Worm (Caenorhabditis elegans): ENCODE results near the gene aldo-2.

Gene aldo-2

DNA sequence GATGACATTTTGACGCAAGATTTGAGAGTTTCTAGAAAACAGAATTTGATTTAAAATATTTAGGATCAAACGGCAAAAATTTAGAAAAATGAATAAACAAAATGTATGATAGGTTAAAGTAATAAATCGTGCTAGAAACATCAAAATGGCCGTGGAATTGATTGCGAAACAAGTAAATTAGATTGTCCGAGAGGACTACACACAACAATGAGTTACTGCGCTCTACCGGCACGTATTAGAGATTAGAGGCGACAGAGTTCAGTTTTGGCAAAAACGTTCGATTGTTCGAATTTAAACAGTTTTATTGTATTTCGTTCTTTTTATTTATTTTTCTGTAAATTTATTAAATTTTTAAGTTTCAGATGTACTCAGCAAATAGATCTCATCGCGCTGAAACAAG lies 49.3 kb upstream of the aldo-2 start, which contains the start of the genes dnc-2 and bcl-7 (continued):
- TF ChIP-seq nhr-76 (tag; optimal IDR thresholded peaks at IDR 0.05) (no peak), C04F5.9 (tag; optimal IDR thresholded peaks at IDR 0.05) (peak; percentile 2), pqm-1 (tag; optimal IDR thresholded peaks at IDR 0.05) (no peak), nhr-12 (tag; optimal IDR thresholded peaks at IDR 0.05) (no peak), unc-30 (tag; optimal IDR thresholded peaks at IDR 0.05) (no peak), hlh-17 (GFP tag; optimal IDR thresholded peaks at IDR 0.05; ENCODE audit: borderline replicate concordance) (no peak), ceh-82 (tag; optimal IDR thresholded peaks at IDR 0.05) (peak in 2 of 3 experiments; percentile 37 to 49), dpl-1 (GFP tag; optimal IDR thresholded peaks at IDR 0.05) (peak; percentile 29 to 71 (median 53)), Y116A8C.19 (tag; optimal IDR thresholded peaks at IDR 0.05; ENCODE audit: borderline replicate concordance) (no peak), mef-2 (tag; optimal IDR thresholded peaks at IDR 0.05) (no peak), fkh-8 (tag; optimal IDR thresholded peaks at IDR 0.05) (no peak), efl-3 (GFP tag; optimal IDR thresholded peaks at IDR 0.05) (no peak), lin-13 (GFP tag; optimal IDR thresholded peaks at IDR 0.05) (peak; percentile 8), nhr-85 (tag) (no peak), tlp-1 (tag; optimal IDR thresholded peaks at IDR 0.05) (no peak), ama-1 (optimal IDR thresholded peaks at IDR 0.05) (no peak), nhr-11 (tag; optimal IDR thresholded peaks at IDR 0.05) (no peak), egl-13 (tag; optimal IDR thresholded peaks at IDR 0.05) (no peak), sup-37 (GFP tag; optimal IDR thresholded peaks at IDR 0.05) (no peak), nhr-19 (GFP tag; conservative IDR thresholded peaks at IDR 0.05) (peak; percentile 51), zip-4 (GFP tag; optimal IDR thresholded peaks at IDR 0.05) (peak; percentile 76), mdl-1 (tag; optimal IDR thresholded peaks at IDR 0.05) (peak in 1 of 2 experiments; percentile 21), skn-1 (tag; optimal IDR thresholded peaks at IDR 0.05) (peak; percentile 62), fos-1 (tag; optimal IDR thresholded peaks at IDR 0.05) (peak; percentile 31), mep-1 (tag; optimal IDR thresholded peaks at IDR 0.05) (peak; percentile 59), unc-130 (tag; optimal IDR thresholded peaks at IDR 0.05) (no peak), lin-35 (GFP tag; optimal IDR thresholded peaks at IDR 0.05) (peak; percentile 73 to 75), blmp-1 (tag; optimal IDR thresholded peaks at IDR 0.05) (peak; percentile 51), hlh-4 (tag; optimal IDR thresholded peaks at IDR 0.05) (no peak), lin-14 (GFP tag; optimal IDR thresholded peaks at IDR 0.05) (peak; percentile 89), nhr-77 (tag; optimal IDR thresholded peaks at IDR 0.05) (no peak), sptf-1 (tag; optimal IDR thresholded peaks at IDR 0.05) (no peak), lsy-2 (tag; optimal IDR thresholded peaks at IDR 0.05) (peak; percentile 56 to 78), snpc-4 (tag; optimal IDR thresholded peaks at IDR 0.05) (no peak), nhr-20 (tag; optimal IDR thresholded peaks at IDR 0.05) (peak; percentile 65), hpl-2 (GFP tag; optimal IDR thresholded peaks at IDR 0.05) (no peak), nhr-28 (tag; optimal IDR thresholded peaks at IDR 0.05) (no peak), rnt-1 (tag; optimal IDR thresholded peaks at IDR 0.05) (peak; percentile 66), grh-1 (GFP tag; IDR thresholded peaks at IDR 0.05) (no peak), egl-27 (tag; optimal IDR thresholded peaks at IDR 0.05) (no peak), elt-3 (tag; optimal IDR thresholded peaks at IDR 0.05) (peak in 2 of 6 experiments; percentile 18 to 36), unc-62 (GFP tag; optimal IDR thresholded peaks at IDR 0.05) (no peak), unc-98 (GFP tag; IDR thresholded peaks at IDR 0.05) (no peak), ceh-63 (GFP tag; optimal IDR thresholded peaks at IDR 0.05) (no peak), lir-3 (tag; optimal IDR thresholded peaks at IDR 0.05; ENCODE audit: poor library complexity) (peak; percentile 11), jun-1 (tag; optimal IDR thresholded peaks at IDR 0.05) (peak; percentile 16), nhr-90 (tag; optimal IDR thresholded peaks at IDR 0.05; ENCODE audit: poor library complexity) (peak; percentile 31), tbx-2 (tag; optimal IDR thresholded peaks at IDR 0.05) (peak; percentile 38), mab-9 (GFP tag; IDR thresholded peaks at IDR 0.05) (no peak), xbp-1 (tag; optimal IDR thresholded peaks at IDR 0.05) (peak; percentile 57), swsn-7 (tag; optimal IDR thresholded peaks at IDR 0.05) (peak; percentile 63), efl-1 (optimal IDR thresholded peaks at IDR 0.05) (peak; percentile 70 to 79), efl-1 (GFP tag; optimal IDR thresholded peaks at IDR 0.05 in 1 of 2) (peak; percentile 66 to 92), lin-39 (tag; optimal IDR thresholded peaks at IDR 0.05) (no peak)

All from whole organism, L1 larva.